Worm (Caenorhabditis elegans) whole organism, L2 larva: ENCODE data around the gene T07H3.8.

Source experiments
- aly-2 ChIP-seq: fragments of 150-350 bp; optimal IDR thresholded peaks from 2 replicates; lab custom pipeline; 2014; ENCODE audit warnings: missing biosample characterization, missing genetic modification characterization
- ama-1 ChIP-seq: fragments of 150-350 bp; optimal IDR thresholded peaks from 2 replicates; lab custom pipeline; 2018; ENCODE audit warnings: inconsistent platforms
- ceh-82 ChIP-seq: fragments of 150-350 bp; optimal IDR thresholded peaks from 2 replicates; lab custom pipeline; 2014; ENCODE audit warnings: missing biosample characterization, missing genetic modification characterization
- lin-11 ChIP-seq: fragments of 150-350 bp; sonication (generic microtip); optimal IDR thresholded peaks from 2 replicates; lab custom pipeline; 2014; ENCODE audit warnings: missing biosample characterization, missing genetic modification characterization, inconsistent platforms, mixed read lengths
- mab-5 ChIP-seq: fragments of 150-350 bp; optimal IDR thresholded peaks from 2 replicates; lab custom pipeline; 2014; ENCODE audit warnings: missing biosample characterization, missing genetic modification characterization
- nhr-10 ChIP-seq: sonication (generic microtip); optimal IDR thresholded peaks from 2 replicates; lab custom pipeline; 2017; ENCODE audit warnings: missing biosample characterization, missing genetic modification characterization
- peb-1 ChIP-seq: fragments of 150-350 bp; optimal IDR thresholded peaks from 2 replicates; lab custom pipeline; 2014; ENCODE audit warnings: missing biosample characterization, missing genetic modification characterization
- zag-1 ChIP-seq: fragments of 150-350 bp; optimal IDR thresholded peaks from 2 replicates; lab custom pipeline; 2014; ENCODE audit warnings: missing biosample characterization, missing genetic modification characterization
- ztf-11 ChIP-seq: sonication (generic microtip); optimal IDR thresholded peaks from 2 replicates; lab custom pipeline; 2017; ENCODE audit warnings: missing biosample characterization, missing genetic modification characterization

ce11 chrII:1616382-1616781 lies 30.0 kb downstream of the T07H3.8 start, which contains the start of gene fbxa-165:
- no peak for TF ChIP-seq ama-1 (lab: Kevin White, UChicago)
- no peak for TF ChIP-seq lin-11 (tag; lab: Kevin White, UChicago)
- TF ChIP-seq ztf-11 (tag; lab: Kevin White, UChicago) = no peak
- TF ChIP-seq zag-1 (tag; lab: Kevin White, UChicago) = no peak
- no peak for TF ChIP-seq aly-2 (tag; lab: Kevin White, UChicago)
- TF ChIP-seq ceh-82 (tag; lab: Kevin White, UChicago) = no peak
- no peak for TF ChIP-seq nhr-10 (tag; lab: Kevin White, UChicago)
- TF ChIP-seq mab-5 (tag; lab: Kevin White, UChicago) = no peak
- no peak for TF ChIP-seq peb-1 (tag; lab: Kevin White, UChicago)
